Fruit fly (Drosophila melanogaster): Measurements from ENCODE around the gene Fkbp59.

Fkbp59 gene

dm6 chr2L:9894193-9894592 is 6.4 kb downstream of the Fkbp59 start:
- TF ChIP-seq CG8319 (GFP tag; optimal IDR thresholded peaks at IDR 0.05) (no peak), CG9139 (GFP tag; optimal IDR thresholded peaks at IDR 0.05) (no peak), CG32006 (GFP tag; optimal IDR thresholded peaks at IDR 0.05) (no peak)

- peak; percentile 25 for TF ChIP-seq dsx (GFP tag; optimal IDR thresholded peaks at IDR 0.05; ENCODE audit: poor library complexity, severe bottlenecking)
- peak; percentile 52 for TF ChIP-seq CG6854 (GFP tag; optimal IDR thresholded peaks at IDR 0.05)
- TF ChIP-seq salr (GFP tag; optimal IDR thresholded peaks at IDR 0.05), result no peak
- TF ChIP-seq Eip78C (GFP tag), result peak; percentile 77
- TF ChIP-seq CG10631 (GFP tag; optimal IDR thresholded peaks at IDR 0.05), result no peak
- no peak for TF ChIP-seq CG9139 (GFP tag; optimal IDR thresholded peaks at IDR 0.05)
- no peak for TF ChIP-seq CG11902 (GFP tag; optimal IDR thresholded peaks at IDR 0.05)
- peak in 1 of 2 experiments; percentile 58 for TF ChIP-seq ss (GFP tag; optimal IDR thresholded peaks at IDR 0.05)
- no peak for TF ChIP-seq dac (GFP tag; optimal IDR thresholded peaks at IDR 0.05)
- peak; percentile 13 for TF ChIP-seq Ets96B (tag; optimal IDR thresholded peaks at IDR 0.05)
- TF ChIP-seq Sox14 (GFP tag; optimal IDR thresholded peaks at IDR 0.05), result peak; percentile 24
- no peak for TF ChIP-seq CG16779 (tag; optimal IDR thresholded peaks at IDR 0.05)
- no peak for TF ChIP-seq CG3919 (GFP tag; optimal IDR thresholded peaks at IDR 0.05)
- no peak for TF ChIP-seq Hr4 (GFP tag; optimal IDR thresholded peaks at IDR 0.05)
- no peak for TF ChIP-seq CG1621 (tag; optimal IDR thresholded peaks at IDR 0.05)
- no peak for TF ChIP-seq fd85E (GFP tag; optimal IDR thresholded peaks at IDR 0.05)
- peak; percentile 38 for TF ChIP-seq Eip75B (GFP tag; optimal IDR thresholded peaks at IDR 0.05)
- no peak for TF ChIP-seq Sox15 (GFP tag; optimal IDR thresholded peaks at IDR 0.05)
- TF ChIP-seq CG8632 (GFP tag; optimal IDR thresholded peaks at IDR 0.05), result no peak
- no peak for TF ChIP-seq cyc (GFP tag; optimal IDR thresholded peaks at IDR 0.05)
- TF ChIP-seq acj6 (GFP tag; optimal IDR thresholded peaks at IDR 0.05), result peak; percentile 29
- TF ChIP-seq Blimp-1 (GFP tag; optimal IDR thresholded peaks at IDR 0.05), result peak; percentile 15
- no peak for TF ChIP-seq net (GFP tag; optimal IDR thresholded peaks at IDR 0.05)
- TF ChIP-seq Ets21C (GFP tag; optimal IDR thresholded peaks at IDR 0.05), result peak; percentile 1
- TF ChIP-seq achi (GFP tag; optimal IDR thresholded peaks at IDR 0.05), result no peak
- TF ChIP-seq Gug (GFP tag; IDR thresholded peaks at IDR 0.05), result no peak
- peak; percentile 74 for TF ChIP-seq vri (GFP tag; optimal IDR thresholded peaks at IDR 0.05)
- peak; percentile 39 for TF ChIP-seq CG3032 (tag; optimal IDR thresholded peaks at IDR 0.05)
- TF ChIP-seq esn (GFP tag; optimal IDR thresholded peaks at IDR 0.05), result peak; percentile 65
- TF ChIP-seq CG8319 (GFP tag; optimal IDR thresholded peaks at IDR 0.05), result no peak
- TF ChIP-seq OdsH (GFP tag; optimal IDR thresholded peaks at IDR 0.05), result no peak
- peak; percentile 38 for TF ChIP-seq lz (GFP tag; optimal IDR thresholded peaks at IDR 0.05)
- TF ChIP-seq Eip93F (GFP tag; optimal IDR thresholded peaks at IDR 0.05), result peak; percentile 23
- peak; percentile 21 for TF ChIP-seq CG7368 (GFP tag; optimal IDR thresholded peaks at IDR 0.05)
- no peak for TF ChIP-seq CG6792 (GFP tag; optimal IDR thresholded peaks at IDR 0.05)
- TF ChIP-seq CG10669 (GFP tag; optimal IDR thresholded peaks at IDR 0.05), result peak; percentile 17
- TF ChIP-seq CG6163 (GFP tag; IDR thresholded peaks at IDR 0.05), result no peak
- no peak for TF ChIP-seq Hr39 (GFP tag; optimal IDR thresholded peaks at IDR 0.05)
- no peak for TF ChIP-seq CG8119 (GFP tag; IDR thresholded peaks at IDR 0.05)
- no peak for TF ChIP-seq CG4318 (GFP tag; optimal IDR thresholded peaks at IDR 0.05)
- no peak for TF ChIP-seq CG6276 (GFP tag; optimal IDR thresholded peaks at IDR 0.05)
- TF ChIP-seq CG11294 (GFP tag; IDR thresholded peaks at IDR 0.05), result no peak
- no peak for TF ChIP-seq Sox102F (GFP tag; optimal IDR thresholded peaks at IDR 0.05)
- peak; percentile 52 for TF ChIP-seq fkh (GFP tag; optimal IDR thresholded peaks at IDR 0.05)
- TF ChIP-seq fd59A (GFP tag; optimal IDR thresholded peaks at IDR 0.05), result no peak
- TF ChIP-seq CG11762 (GFP tag; optimal IDR thresholded peaks at IDR 0.05; ENCODE audit: insufficient read depth), result no peak
- TF ChIP-seq eg (GFP tag; IDR thresholded peaks at IDR 0.05), result no peak
- no peak for TF ChIP-seq CG31627 (GFP tag; optimal IDR thresholded peaks at IDR 0.05)
- TF ChIP-seq Smox (GFP tag; optimal IDR thresholded peaks at IDR 0.05), result no peak
Measured at dm6 chr2L:9894871-9895364, 7.1 kb downstream of the Fkbp59 start, which contains the start of gene Bka. Gene Bka (plus strand): TSS chr2L:9895287.
